Fruit fly (Drosophila melanogaster): ENCODE measurements around the gene Trpgamma.

Trpgamma gene

DNA sequence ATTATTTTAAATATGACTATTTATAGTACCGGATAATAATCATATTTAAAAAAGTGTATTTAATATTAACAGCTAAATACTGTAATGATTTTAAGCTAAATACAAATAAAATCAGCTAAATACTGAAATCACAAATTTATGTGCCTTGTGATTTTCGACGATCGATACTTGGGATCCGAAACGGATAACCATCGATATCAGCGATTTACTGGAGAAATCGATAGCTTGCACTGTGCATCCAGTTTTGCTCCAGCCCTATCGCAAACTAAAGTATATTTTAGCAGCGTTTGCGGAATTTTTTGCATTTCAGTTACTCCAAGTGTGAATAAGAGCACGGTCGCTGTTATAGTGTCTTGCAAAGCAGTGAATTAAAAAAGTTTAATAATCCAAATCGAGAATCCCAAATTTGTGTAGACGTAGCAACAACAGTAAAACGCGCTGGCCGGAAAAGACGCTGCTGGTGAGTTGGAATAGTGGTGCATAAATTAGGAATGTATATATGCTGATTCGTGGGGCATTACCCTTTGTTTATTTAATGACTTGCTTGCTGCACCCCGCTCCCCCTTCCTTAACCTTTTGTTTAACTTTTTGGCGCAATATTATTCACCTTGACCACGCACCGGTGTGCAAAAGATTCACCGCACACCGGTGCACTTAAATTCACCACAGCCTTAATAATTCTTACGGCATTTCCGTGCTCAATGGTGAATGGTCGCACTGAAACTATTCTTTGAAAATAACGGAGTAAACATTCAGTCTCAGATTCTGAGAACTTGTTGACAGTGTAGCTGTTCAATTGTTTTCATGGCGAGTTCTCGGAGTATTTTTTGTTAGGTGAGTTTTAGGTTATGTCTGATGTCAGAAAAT is 3.5 kb upstream of the Trpgamma start, which contains the start of the genes grp and squ (continued):
- TF ChIP-seq ss (GFP tag; optimal IDR thresholded peaks at IDR 0.05): peak; percentile 41 to 58
- no peak for TF ChIP-seq Ets96B (tag; optimal IDR thresholded peaks at IDR 0.05)
- no peak for TF ChIP-seq CG3919 (GFP tag; optimal IDR thresholded peaks at IDR 0.05)
- peak; percentile 32 for TF ChIP-seq esn (GFP tag; optimal IDR thresholded peaks at IDR 0.05)
- no peak for TF ChIP-seq CG11902 (GFP tag; optimal IDR thresholded peaks at IDR 0.05)
- peak; percentile 44 for TF ChIP-seq CG1621 (tag; optimal IDR thresholded peaks at IDR 0.05)
- no peak for TF ChIP-seq dac (GFP tag; optimal IDR thresholded peaks at IDR 0.05)
- TF ChIP-seq Ets21C (GFP tag; optimal IDR thresholded peaks at IDR 0.05): no peak
- TF ChIP-seq salr (GFP tag; optimal IDR thresholded peaks at IDR 0.05): no peak

DNA sequence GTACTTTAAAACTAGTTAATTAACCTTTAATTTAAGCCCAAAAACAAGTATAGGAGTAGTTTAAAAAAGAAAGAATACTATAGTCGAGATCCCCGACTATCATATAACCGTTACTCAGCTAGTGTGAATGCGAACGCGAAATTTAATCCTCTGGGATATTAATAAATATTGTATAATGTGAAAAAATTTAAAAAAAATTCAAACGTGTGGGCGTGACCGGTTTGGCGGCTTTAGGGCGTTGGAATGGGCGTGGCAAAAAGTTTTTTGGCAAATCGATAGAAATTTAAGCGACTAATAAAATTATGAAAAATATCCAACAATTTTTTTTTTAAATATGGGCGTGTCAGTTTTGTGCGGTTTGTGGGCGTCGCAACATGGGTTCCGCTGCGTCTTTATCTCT is 2.6 kb upstream of the Trpgamma start:
- no peak for TF ChIP-seq CG8632 (GFP tag; optimal IDR thresholded peaks at IDR 0.05)
- TF ChIP-seq CG9139 (GFP tag; optimal IDR thresholded peaks at IDR 0.05): no peak
- no peak for TF ChIP-seq Eip93F (GFP tag; optimal IDR thresholded peaks at IDR 0.05)
- no peak for TF ChIP-seq fd59A (GFP tag; optimal IDR thresholded peaks at IDR 0.05)
- no peak for TF ChIP-seq fd85E (GFP tag; optimal IDR thresholded peaks at IDR 0.05)

DNA sequence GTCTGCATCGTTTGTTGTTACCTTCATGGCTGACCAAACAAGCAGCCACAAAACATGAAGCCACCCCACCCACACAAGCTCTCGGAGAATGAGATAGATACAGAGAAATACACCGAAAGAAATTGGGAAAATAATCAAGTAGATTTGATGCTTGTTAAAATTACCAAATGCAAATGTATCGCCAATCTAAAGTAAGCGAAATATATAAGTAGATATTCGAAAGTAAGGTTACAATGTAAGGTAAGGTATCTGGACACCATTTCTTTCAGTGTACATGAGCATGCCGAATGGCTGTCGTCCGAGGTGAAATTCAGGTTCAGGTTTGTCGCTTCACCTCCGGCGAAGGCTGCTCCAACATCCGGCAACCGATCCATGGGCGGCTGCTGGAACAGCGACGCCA is 4.2 kb downstream of the Trpgamma start:
- no peak for TF ChIP-seq Hr39 (GFP tag; optimal IDR thresholded peaks at IDR 0.05)
- TF ChIP-seq ss (GFP tag; optimal IDR thresholded peaks at IDR 0.05): no peak
- peak; percentile 33; the same call in 1 of the 2 replicates for TF ChIP-seq Gug (GFP tag; IDR thresholded peaks at IDR 0.05)
- TF ChIP-seq topi (GFP tag; optimal IDR thresholded peaks at IDR 0.05): no peak
- peak; percentile 50 for TF ChIP-seq Eip78C (GFP tag)
- TF ChIP-seq achi (GFP tag; optimal IDR thresholded peaks at IDR 0.05): peak; percentile 27
- peak; percentile 36 for TF ChIP-seq CG10669 (GFP tag; optimal IDR thresholded peaks at IDR 0.05)
- TF ChIP-seq Smox (GFP tag; optimal IDR thresholded peaks at IDR 0.05): no peak
- peak; percentile 28 for TF ChIP-seq CG6808 (GFP tag; optimal IDR thresholded peaks at IDR 0.05)
- TF ChIP-seq svp (GFP tag): no peak
- peak; percentile 33 for TF ChIP-seq spab (GFP tag; optimal IDR thresholded peaks at IDR 0.05)
- no peak for TF ChIP-seq CG11902 (GFP tag; optimal IDR thresholded peaks at IDR 0.05)
- no peak for TF ChIP-seq lz (GFP tag; optimal IDR thresholded peaks at IDR 0.05)
- peak; percentile 29 for TF ChIP-seq CG3032 (tag; optimal IDR thresholded peaks at IDR 0.05)
- TF ChIP-seq CG16779 (tag; optimal IDR thresholded peaks at IDR 0.05): no peak
- TF ChIP-seq CG3919 (GFP tag; optimal IDR thresholded peaks at IDR 0.05): peak; percentile 33
- peak; percentile 38 for TF ChIP-seq Eip75B (GFP tag; optimal IDR thresholded peaks at IDR 0.05)
- TF ChIP-seq CG11762 (GFP tag; optimal IDR thresholded peaks at IDR 0.05; ENCODE audit: insufficient read depth): no peak
- no peak for TF ChIP-seq Sox14 (GFP tag; optimal IDR thresholded peaks at IDR 0.05)
- TF ChIP-seq vri (GFP tag; optimal IDR thresholded peaks at IDR 0.05): no peak
- TF ChIP-seq cyc (GFP tag; optimal IDR thresholded peaks at IDR 0.05): no peak
- TF ChIP-seq CG6854 (GFP tag; optimal IDR thresholded peaks at IDR 0.05): no peak
- TF ChIP-seq CG15336 (GFP tag; IDR thresholded peaks at IDR 0.05): peak; percentile 67
- TF ChIP-seq CG32006 (GFP tag; optimal IDR thresholded peaks at IDR 0.05): peak; percentile 57
- TF ChIP-seq CG1621 (tag; optimal IDR thresholded peaks at IDR 0.05): no peak
- TF ChIP-seq CG8119 (GFP tag; IDR thresholded peaks at IDR 0.05): 0 out of 3 replicates have a peak, but pooled peaks have one; percentile 43
- TF ChIP-seq Sox15 (GFP tag; optimal IDR thresholded peaks at IDR 0.05): no peak
- TF ChIP-seq pdm3 (GFP tag; optimal IDR thresholded peaks at IDR 0.05): peak; percentile 17
- no peak for TF ChIP-seq CG8319 (GFP tag; optimal IDR thresholded peaks at IDR 0.05)
- TF ChIP-seq CG4318 (GFP tag; optimal IDR thresholded peaks at IDR 0.05): peak; percentile 27
- no peak for TF ChIP-seq fkh (GFP tag; optimal IDR thresholded peaks at IDR 0.05)
- TF ChIP-seq Met (GFP tag; optimal IDR thresholded peaks at IDR 0.05): no peak
- peak; percentile 31 for TF ChIP-seq Hr4 (GFP tag; optimal IDR thresholded peaks at IDR 0.05)
- no peak for TF ChIP-seq CG8632 (GFP tag; optimal IDR thresholded peaks at IDR 0.05)
- peak; percentile 16 to 20 for TF ChIP-seq salr (GFP tag; optimal IDR thresholded peaks at IDR 0.05)
- peak; percentile 52; the same call in 1 of the 2 replicates for TF ChIP-seq CG11294 (GFP tag; IDR thresholded peaks at IDR 0.05)
- TF ChIP-seq dsx (GFP tag; optimal IDR thresholded peaks at IDR 0.05; ENCODE audit: poor library complexity, severe bottlenecking): no peak
- TF ChIP-seq CG34406 (GFP tag; optimal IDR thresholded peaks at IDR 0.05): no peak

All from whole organism, prepupa.